Worm (Caenorhabditis elegans): ENCODE measurements around the gene bar-1.

- TF ChIP-seq dao-5 (tag; optimal IDR thresholded peaks at IDR 0.05) = no peak
- no peak for TF ChIP-seq him-1 (tag; optimal IDR thresholded peaks at IDR 0.05)
Measured at ce11 chrX:7128615-7129014, 41.8 kb downstream of the bar-1 start.
